Fruit fly (Drosophila melanogaster): Measurements from ENCODE around the gene CG5149.

Gene CG5149

DNA sequence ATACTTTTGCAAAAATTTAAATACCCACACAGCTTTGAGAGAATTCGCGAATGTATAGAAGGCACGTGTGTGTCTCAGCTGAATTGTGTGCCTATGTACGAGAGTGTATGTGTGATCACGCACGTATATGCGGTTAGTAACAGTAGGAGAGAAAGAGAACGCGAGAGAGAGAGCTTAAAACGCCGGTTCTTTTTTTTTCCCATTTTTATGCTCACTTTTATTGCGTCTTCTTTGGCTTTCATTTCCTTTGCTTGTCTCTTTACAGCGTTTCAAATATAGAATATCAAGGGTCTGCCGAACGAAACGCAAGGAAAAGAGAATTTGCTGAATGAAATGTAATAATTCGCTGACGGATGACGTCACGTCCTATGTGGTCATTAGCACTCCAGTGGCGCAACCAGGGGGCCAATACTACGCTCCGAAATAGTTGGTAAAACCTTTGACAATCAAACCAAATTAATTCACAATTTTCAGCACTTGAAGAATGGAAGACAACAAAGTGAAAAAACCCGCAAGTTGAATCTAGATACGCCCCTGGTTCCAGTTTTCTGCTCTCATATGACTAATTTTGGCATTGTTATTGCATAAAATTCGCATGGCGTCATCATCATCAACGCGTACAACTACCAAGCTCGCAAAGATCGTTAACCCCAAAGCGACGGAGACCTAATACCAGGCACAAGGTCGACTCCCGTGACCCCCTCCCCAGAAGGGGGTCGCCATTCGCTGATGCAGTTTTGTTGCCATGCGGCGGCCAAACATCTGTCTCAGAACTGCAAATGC is 37.0 kb upstream of the CG5149 start (continued):
- TF ChIP-seq CG8944 (GFP tag; optimal IDR thresholded peaks at IDR 0.05), result peak; percentile 25
- TF ChIP-seq CG4424 (GFP tag; optimal IDR thresholded peaks at IDR 0.05), result no peak
- no peak for TF ChIP-seq kni (GFP tag; optimal IDR thresholded peaks at IDR 0.05)
- peak; percentile 15 for TF ChIP-seq corto (GFP tag; optimal IDR thresholded peaks at IDR 0.05)
- TF ChIP-seq Tbp (GFP tag; optimal IDR thresholded peaks at IDR 0.05), result no peak
- no peak for TF ChIP-seq Lpt (GFP tag; optimal IDR thresholded peaks at IDR 0.05)
- no peak for TF ChIP-seq hkb (optimal IDR thresholded peaks at IDR 0.05)
- peak; percentile 63; the same call in 1 of the 2 replicates for TF ChIP-seq hkb (GFP tag; IDR thresholded peaks at IDR 0.05)
- no peak for TF ChIP-seq vnd (GFP tag; IDR thresholded peaks at IDR 0.05; ENCODE audit: partially characterized antibody)
- TF ChIP-seq chinmo (GFP tag; IDR thresholded peaks at IDR 0.05; ENCODE audit: partially characterized antibody), result 0 out of 4 replicates have a peak, but pooled peaks have one; percentile 59
- TF ChIP-seq cato (GFP tag; optimal IDR thresholded peaks at IDR 0.05; ENCODE audit: borderline replicate concordance), result no peak
- TF ChIP-seq CG10959 (GFP tag; IDR thresholded peaks at IDR 0.05), result 0 out of 2 replicates have a peak, but pooled peaks have one; percentile 28
- no peak for TF ChIP-seq Sry-δ (GFP tag; optimal IDR thresholded peaks at IDR 0.05)
- peak; percentile 36 for TF ChIP-seq Side (GFP tag; optimal IDR thresholded peaks at IDR 0.05)
- no peak for TF ChIP-seq exex (tag; optimal IDR thresholded peaks at IDR 0.05)
- TF ChIP-seq CG1832 (GFP tag; optimal IDR thresholded peaks at IDR 0.05), result no peak
- TF ChIP-seq ssp (GFP tag; IDR thresholded peaks at IDR 0.05), result no peak
- TF ChIP-seq vvl (GFP tag; IDR thresholded peaks at IDR 0.05), result peak; percentile 68; the same call in 1 of the 2 replicates
- TF ChIP-seq zfh1 (GFP tag; IDR thresholded peaks at IDR 0.05), result 0 out of 3 replicates have a peak, but pooled peaks have one; percentile 9
- TF ChIP-seq CG8924 (tag; optimal IDR thresholded peaks at IDR 0.05), result peak; percentile 6
- TF ChIP-seq repo (GFP tag; optimal IDR thresholded peaks at IDR 0.05), result peak; percentile 29
- TF ChIP-seq Med (GFP tag), result peak; percentile 98
- no peak for TF ChIP-seq fd102C (GFP tag; optimal IDR thresholded peaks at IDR 0.05)
- no peak for TF ChIP-seq CG11398 (GFP tag; optimal IDR thresholded peaks at IDR 0.05)
- peak; percentile 55 for TF ChIP-seq pb (GFP tag; optimal IDR thresholded peaks at IDR 0.05)
- TF ChIP-seq CG16813 (GFP tag; IDR thresholded peaks at IDR 0.05; ENCODE audit: partially characterized antibody), result no peak
- peak; percentile 73 for TF ChIP-seq CG9727 (GFP tag; optimal IDR thresholded peaks at IDR 0.05)
- peak; percentile 54 for TF ChIP-seq CoRest (tag; optimal IDR thresholded peaks at IDR 0.05)
- TF ChIP-seq Aef1 (GFP tag; IDR thresholded peaks at IDR 0.05), result peak; percentile 70
- TF ChIP-seq CG17359 (tag; optimal IDR thresholded peaks at IDR 0.05), result peak; percentile 12
- no peak for TF ChIP-seq ken (GFP tag; IDR thresholded peaks at IDR 0.05)
- 0 out of 2 replicates have a peak, but pooled peaks have one; percentile 29 for TF ChIP-seq CG6272 (GFP tag; IDR thresholded peaks at IDR 0.05)
- peak; percentile 6 for TF ChIP-seq CG12942 (GFP tag; optimal IDR thresholded peaks at IDR 0.05)
- TF ChIP-seq Blimp-1 (GFP tag; optimal IDR thresholded peaks at IDR 0.05), result no peak
- peak; percentile 26 for TF ChIP-seq CG13424 (tag; optimal IDR thresholded peaks at IDR 0.05)
- TF ChIP-seq br (optimal IDR thresholded peaks at IDR 0.05), result no peak
- no peak for TF ChIP-seq dm (GFP tag; optimal IDR thresholded peaks at IDR 0.05)
- no peak for TF ChIP-seq CG2199 (GFP tag; IDR thresholded peaks at IDR 0.05)
- no peak for TF ChIP-seq bsh (GFP tag; optimal IDR thresholded peaks at IDR 0.05)
- no peak for TF ChIP-seq CG8281 (tag; optimal IDR thresholded peaks at IDR 0.05)
- TF ChIP-seq HLH4C (GFP tag; IDR thresholded peaks at IDR 0.05; ENCODE audit: partially characterized antibody), result no peak
- no peak for TF ChIP-seq pan (optimal IDR thresholded peaks at IDR 0.05)
- TF ChIP-seq pan (GFP tag; optimal IDR thresholded peaks at IDR 0.05 in 1 of 2, IDR thresholded peaks at IDR 0.05 in 1 of 2), result peak in 1 of 2 experiments; percentile 51
- no peak for TF ChIP-seq CG3065 (GFP tag; optimal IDR thresholded peaks at IDR 0.05)
- TF ChIP-seq jigr1 (GFP tag; IDR thresholded peaks at IDR 0.05), result no peak
- TF ChIP-seq hb (GFP tag; IDR thresholded peaks at IDR 0.05; ENCODE audit: partially characterized antibody), result no peak
- TF ChIP-seq insv (GFP tag; optimal IDR thresholded peaks at IDR 0.05), result no peak
- TF ChIP-seq CG33213 (GFP tag; optimal IDR thresholded peaks at IDR 0.05), result no peak
- peak in 1 of 2 experiments; percentile 39 for TF ChIP-seq Hr51 (GFP tag; optimal IDR thresholded peaks at IDR 0.05)

Measured in whole organism, embryonic.